Fruit fly (Drosophila melanogaster): Measurements from ENCODE around the gene bond.
A peak's percentile ranks its signal among the peaks of the same experiment; 100 is the strongest.

bond gene

dm6 chr3R:22589311-22589710, 38.8 kb downstream of the bond start (continued):
- peak; percentile 12 for TF ChIP-seq Ssrp (tag; optimal IDR thresholded peaks at IDR 0.05)
- TF ChIP-seq Gug (GFP tag; IDR thresholded peaks at IDR 0.05) = no peak
- no peak for TF ChIP-seq Poxn (GFP tag; IDR thresholded peaks at IDR 0.05)
- TF ChIP-seq CG2712 (tag; optimal IDR thresholded peaks at IDR 0.05) = peak; percentile 45
- no peak for TF ChIP-seq Neu2 (GFP tag; optimal IDR thresholded peaks at IDR 0.05; ENCODE audit: borderline replicate concordance)
- TF ChIP-seq CG33557 (GFP tag; optimal IDR thresholded peaks at IDR 0.05) = peak; percentile 53
- TF ChIP-seq Hr51 (GFP tag; optimal IDR thresholded peaks at IDR 0.05) = peak in 1 of 2 experiments; percentile 9
- TF ChIP-seq CG10959 (GFP tag; IDR thresholded peaks at IDR 0.05) = no peak
- TF ChIP-seq CG2116 (GFP tag; optimal IDR thresholded peaks at IDR 0.05) = no peak
- peak; percentile 65 for TF ChIP-seq lab (GFP tag; optimal IDR thresholded peaks at IDR 0.05)
- no peak for TF ChIP-seq D19A (tag; optimal IDR thresholded peaks at IDR 0.05)
- TF ChIP-seq dpn (GFP tag; optimal IDR thresholded peaks at IDR 0.05) = peak in 1 of 2 experiments; percentile 6
- peak; percentile 79 for TF ChIP-seq CG17359 (tag; optimal IDR thresholded peaks at IDR 0.05)
- no peak for TF ChIP-seq CG2199 (GFP tag; IDR thresholded peaks at IDR 0.05)
- no peak for TF ChIP-seq CG13287 (GFP tag; IDR thresholded peaks at IDR 0.05; ENCODE audit: partially characterized antibody)
- TF ChIP-seq CG18764 (GFP tag; optimal IDR thresholded peaks at IDR 0.05) = peak; percentile 32
- TF ChIP-seq stwl (tag; optimal IDR thresholded peaks at IDR 0.05) = no peak
- no peak for TF ChIP-seq CG42726 (GFP tag; IDR thresholded peaks at IDR 0.05; ENCODE audit: partially characterized antibody)
- TF ChIP-seq pum (GFP tag; optimal IDR thresholded peaks at IDR 0.05) = no peak
- TF ChIP-seq emc (GFP tag; optimal IDR thresholded peaks at IDR 0.05) = no peak
- no peak for TF ChIP-seq Elba2 (GFP tag; optimal IDR thresholded peaks at IDR 0.05)
- peak; percentile 44 for TF ChIP-seq CG2202 (tag; optimal IDR thresholded peaks at IDR 0.05)
- TF ChIP-seq CG3065 (GFP tag; optimal IDR thresholded peaks at IDR 0.05) = no peak
- TF ChIP-seq sens-2 (GFP tag; IDR thresholded peaks at IDR 0.05) = no peak
- no peak for TF ChIP-seq jing (GFP tag; optimal IDR thresholded peaks at IDR 0.05)
- TF ChIP-seq tio (GFP tag; optimal IDR thresholded peaks at IDR 0.05) = no peak
- no peak for TF ChIP-seq CG11456 (GFP tag; IDR thresholded peaks at IDR 0.05)
- no peak for TF ChIP-seq dm (GFP tag; optimal IDR thresholded peaks at IDR 0.05)
- no peak for TF ChIP-seq Vsx1 (GFP tag; optimal IDR thresholded peaks at IDR 0.05)
- TF ChIP-seq Opbp (GFP tag; IDR thresholded peaks at IDR 0.05; ENCODE audit: partially characterized antibody) = no peak
- peak; percentile 80 for TF ChIP-seq CG1603 (tag; optimal IDR thresholded peaks at IDR 0.05)
- no peak for TF ChIP-seq Taf1 (GFP tag; IDR thresholded peaks at IDR 0.05)
- TF ChIP-seq dmrt99B (tag; optimal IDR thresholded peaks at IDR 0.05) = peak; percentile 69
- no peak for TF ChIP-seq Six4 (GFP tag; optimal IDR thresholded peaks at IDR 0.05)
- peak; percentile 30 for TF ChIP-seq nmo (GFP tag; optimal IDR thresholded peaks at IDR 0.05)
- TF ChIP-seq Dip2 (GFP tag; IDR thresholded peaks at IDR 0.05) = no peak
- TF ChIP-seq Eip74EF (GFP tag; optimal IDR thresholded peaks at IDR 0.05) = peak in 1 of 2 experiments; percentile 47
- peak; percentile 31; the same call in 1 of the 3 replicates for TF ChIP-seq Mrtf (GFP tag; IDR thresholded peaks at IDR 0.05)
- no peak for TF ChIP-seq CG15073 (GFP tag; optimal IDR thresholded peaks at IDR 0.05)
- no peak for TF ChIP-seq Hand (GFP tag; optimal IDR thresholded peaks at IDR 0.05)
- no peak for TF ChIP-seq mirr (GFP tag; optimal IDR thresholded peaks at IDR 0.05)
- peak; percentile 5 for TF ChIP-seq phol (tag; optimal IDR thresholded peaks at IDR 0.05)
- peak; percentile 28 for TF ChIP-seq Oli (tag; optimal IDR thresholded peaks at IDR 0.05)
- 0 out of 3 replicates have a peak, but pooled peaks have one; percentile 10 for TF ChIP-seq zfh1 (GFP tag; IDR thresholded peaks at IDR 0.05)
- TF ChIP-seq CG18619 (GFP tag; optimal IDR thresholded peaks at IDR 0.05) = no peak
- TF ChIP-seq CG13296 (GFP tag; optimal IDR thresholded peaks at IDR 0.05) = peak; percentile 1
- TF ChIP-seq CG4820 (GFP tag; optimal IDR thresholded peaks at IDR 0.05) = no peak
- no peak for TF ChIP-seq CG16779 (GFP tag; IDR thresholded peaks at IDR 0.05)
- TF ChIP-seq Awh (GFP tag; IDR thresholded peaks at IDR 0.05) = no peak
- TF ChIP-seq h (optimal IDR thresholded peaks at IDR 0.05) = no peak
- no peak for TF ChIP-seq CG9817 (tag; optimal IDR thresholded peaks at IDR 0.05)

All from whole organism, embryonic.